Worm (Caenorhabditis elegans): ENCODE results near the gene lgc-6.

DNA sequence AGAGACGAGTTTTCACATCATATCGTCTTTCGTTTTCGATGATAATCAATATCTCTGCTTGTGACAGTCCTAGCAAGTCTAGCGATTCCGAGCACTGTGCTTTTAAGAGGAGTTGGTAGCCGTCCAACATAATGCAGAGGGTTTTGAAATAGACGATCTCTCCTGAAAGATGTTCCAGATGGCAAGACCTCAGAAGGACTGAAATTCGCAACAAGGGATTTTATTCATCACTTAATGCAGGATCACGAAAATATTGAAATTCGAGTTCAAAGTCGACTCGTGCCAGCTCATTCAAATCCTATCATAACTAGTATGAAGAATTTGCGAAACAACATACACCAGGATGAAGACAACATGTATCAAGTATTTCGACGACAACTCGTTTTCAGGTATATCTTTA lies 37.8 kb downstream of the lgc-6 start, which contains the start of gene D2096.7:
- TF ChIP-seq lin-39 (tag; optimal IDR thresholded peaks at IDR 0.05) (no peak), unc-62 (GFP tag; optimal IDR thresholded peaks at IDR 0.05) (no peak), nhr-6 (tag; optimal IDR thresholded peaks at IDR 0.05) (no peak)

All from whole organism, L2 larva.